Fruit fly (Drosophila melanogaster) whole organism, embryonic: ENCODE measurements around the gene lectin-24Db.

Experiments used
- CG8478 ChIP-seq: fragments of >200 bp; optimal IDR thresholded peaks from 2 replicates; lab custom pipeline; 2018
- da ChIP-seq: fragments of 200-800 bp; sonication (Bioruptor generic); optimal IDR thresholded peaks from 2 replicates; lab custom pipeline; 2016; ENCODE audit warnings: missing biosample characterization, missing genetic modification characterization

- TF ChIP-seq da (GFP tag; lab: Kevin White, UChicago) (no peak), CG8478 (no peak)
Measured at dm6 chr2L:4166034-4166433, 21.9 kb upstream of the lectin-24Db start, which contains the start of gene Or24a.
